Worm (Caenorhabditis elegans) whole organism, L4 larva: Measurements from ENCODE around the gene C42D4.19.

Source experiments
- R02D3.7 ChIP-seq: fragments of 150-350 bp; sonication (generic microtip); optimal IDR thresholded peaks from 3 replicates; lab custom pipeline; 2014; ENCODE audit warnings: missing biosample characterization, missing genetic modification characterization
- ces-1 ChIP-seq: fragments of 150-350 bp; sonication (generic microtip); optimal IDR thresholded peaks from 4 replicates; lab custom pipeline; 2014; ENCODE audit warnings: missing biosample characterization, missing genetic modification reagents, missing genetic modification characterization
- ctbp-1 ChIP-seq: fragments of 200-800 bp; sonication (Bioruptor generic); IDR thresholded peaks from 2 replicates; pipeline ENCODE4 v1.3.6; 2022; ENCODE audit warnings: missing genetic modification reagents, missing genetic modification characterization, missing compliant biosample characterization
- dmd-6 ChIP-seq: fragments of 200-800 bp; sonication (Bioruptor generic); IDR thresholded peaks from 2 replicates; pipeline ENCODE4 v1.3.6; 2022; ENCODE audit warnings: missing genetic modification reagents, missing genetic modification characterization, missing compliant biosample characterization
- snpc-4 ChIP-seq: fragments of 150-350 bp; optimal IDR thresholded peaks from 2 replicates; lab custom pipeline; 2014; ENCODE audit warnings: missing biosample characterization, missing genetic modification characterization

ce11 chrIV:7133140-7133539 is 42.3 kb upstream of the C42D4.19 start, which contains the start of gene cyn-12:
- TF ChIP-seq ctbp-1 (GFP tag; lab: Robert Waterston, UW) (no peak), ces-1 (GFP tag; lab: Kevin White, UChicago) (no peak), snpc-4 (no peak), R02D3.7 (tag; lab: Kevin White, UChicago) (no peak), dmd-6 (no peak)
